Worm (Caenorhabditis elegans) whole organism, young adult: Measurements from ENCODE around the gene M05D6.2.

ENCODE experiments used
- K11D2.4 ChIP-seq: fragments of 200-800 bp; sonication (Bioruptor generic); IDR thresholded peaks from 2 replicates; pipeline ENCODE4 v1.3.6; 2022; ENCODE audit warnings: missing genetic modification reagents, missing genetic modification characterization, missing compliant biosample characterization
- T07F8.4 ChIP-seq: sonication (generic microtip); optimal IDR thresholded peaks from 2 replicates; lab custom pipeline; 2016; ENCODE audit warnings: mild to moderate bottlenecking, missing genetic modification characterization, moderate library complexity, missing compliant biosample characterization
- ZK185.1 ChIP-seq: sonication (generic microtip); optimal IDR thresholded peaks from 2 replicates; lab custom pipeline; 2016; ENCODE audit warnings: mild to moderate bottlenecking, missing genetic modification characterization, missing compliant biosample characterization; ENCODE audit not compliant: poor library complexity, severe bottlenecking
- bed-2 ChIP-seq: fragments of 200-800 bp; sonication (Bioruptor generic); IDR thresholded peaks from 2 replicates; pipeline ENCODE4 v1.3.6; 2022; ENCODE audit warnings: missing genetic modification reagents, missing genetic modification characterization, missing compliant biosample characterization
- dpff-1 ChIP-seq: sonication (generic microtip); optimal IDR thresholded peaks from 2 replicates; lab custom pipeline; 2017; ENCODE audit warnings: mild to moderate bottlenecking, missing genetic modification characterization, missing compliant biosample characterization
- nhr-90 ChIP-seq: sonication (generic microtip); optimal IDR thresholded peaks from 2 replicates; lab custom pipeline; 2016; ENCODE audit warnings: missing genotype, mild to moderate bottlenecking, missing genetic modification characterization, missing compliant biosample characterization

The M05D6.2 gene

DNA sequence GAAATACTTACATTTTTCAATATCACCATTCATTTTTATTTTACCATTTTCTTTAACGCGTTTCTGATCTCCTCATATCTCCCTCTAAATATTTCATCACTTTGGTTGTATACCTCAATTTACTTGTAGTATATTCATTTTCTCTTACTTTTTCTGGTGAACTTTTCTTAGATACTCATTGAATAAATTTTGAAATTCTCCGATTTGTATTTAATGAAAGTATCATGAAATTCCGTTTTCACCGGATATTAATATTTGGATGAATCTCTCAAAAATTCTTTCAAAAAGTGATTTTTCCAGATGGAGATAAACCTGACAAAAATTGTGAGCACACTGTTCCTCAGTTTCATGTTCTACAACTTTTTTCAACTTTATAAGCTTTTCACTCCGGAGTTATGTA lies 50.3 kb downstream of the M05D6.2 start, which contains the start of gene T13H5.8:
T13H5.8 (plus strand) TSS at position 301 of the 400 bp plus-strand sequence.
- TF ChIP-seq dpff-1 (tag; lab: Kevin White, UChicago): no peak
- no peak for TF ChIP-seq ZK185.1 (tag; lab: Kevin White, UChicago)
- TF ChIP-seq T07F8.4 (tag; lab: Kevin White, UChicago): no peak
- TF ChIP-seq nhr-90 (tag; lab: Kevin White, UChicago): no peak
- no peak for TF ChIP-seq K11D2.4 (GFP tag; lab: Robert Waterston, UW)
- TF ChIP-seq bed-2 (GFP tag; lab: Robert Waterston, UW): no peak
- TF ChIP-seq, all 124 proteins: peak for 0
